Fruit fly (Drosophila melanogaster) whole organism, pupa: Measurements from ENCODE around the gene CG3588.

ENCODE experiments used
- CG12605 ChIP-seq: fragments of 200-800 bp; sonication (Bioruptor generic); IDR thresholded peaks from 2 replicates; pipeline ENCODE4 v1.3.6; 2022; ENCODE audit warnings: missing biosample characterization, missing genetic modification characterization
- CG13204 ChIP-seq: fragments of 200-800 bp; sonication (Bioruptor generic); optimal IDR thresholded peaks from 2 replicates; lab custom pipeline; 2018; ENCODE audit warnings: missing biosample characterization, mild to moderate bottlenecking, missing genetic modification characterization, moderate library complexity
- CG14655 ChIP-seq: fragments of 200-800 bp; sonication (Bioruptor generic); optimal IDR thresholded peaks from 3 replicates; lab custom pipeline; 2017; ENCODE audit warnings: mild to moderate bottlenecking, missing biosample characterization, missing genetic modification reagents, missing genetic modification characterization
- CG15710 ChIP-seq: fragments of 200-800 bp; sonication (Bioruptor generic); optimal IDR thresholded peaks from 2 replicates; lab custom pipeline; 2018; ENCODE audit warnings: missing biosample characterization, mild to moderate bottlenecking, missing genetic modification characterization, moderate library complexity
- CG17806 ChIP-seq: fragments of 200-800 bp; sonication (Bioruptor generic); optimal IDR thresholded peaks from 2 replicates; lab custom pipeline; 2018; ENCODE audit warnings: missing biosample characterization, mild to moderate bottlenecking, missing genetic modification characterization, moderate library complexity
- CG4496 ChIP-seq: fragments of 200-800 bp; sonication (Bioruptor generic); IDR thresholded peaks from 3 replicates; pipeline ENCODE4 v1.3.6; 2022; ENCODE audit warnings: missing biosample characterization, missing genetic modification characterization
- CG9948 ChIP-seq: fragments of 200-800 bp; sonication (Bioruptor generic); optimal IDR thresholded peaks from 2 replicates; lab custom pipeline; 2018; ENCODE audit warnings: missing biosample characterization, mild to moderate bottlenecking, missing genetic modification characterization, moderate library complexity
- EcR ChIP-seq: fragments of 200-800 bp; sonication (Bioruptor generic); optimal IDR thresholded peaks from 3 replicates; lab custom pipeline; 2019; ENCODE audit warnings: missing biosample characterization, missing genetic modification characterization, mild to moderate bottlenecking, moderate library complexity, missing genetic modification reagents
- Ets98B ChIP-seq: fragments of 200-800 bp; sonication (Bioruptor generic); IDR thresholded peaks from 2 replicates; pipeline ENCODE4 v1.3.6; 2022; ENCODE audit warnings: missing biosample characterization, missing genetic modification characterization
- Pif1A ChIP-seq: fragments of 200-800 bp; sonication (Bioruptor generic); optimal IDR thresholded peaks from 3 replicates; lab custom pipeline; 2016; ENCODE audit warnings: missing biosample characterization, missing genetic modification characterization
- Snoo ChIP-seq: fragments of 200-800 bp; sonication (Bioruptor generic); optimal IDR thresholded peaks from 3 replicates; lab custom pipeline; 2017; ENCODE audit warnings: missing biosample characterization, mild to moderate bottlenecking, missing genetic modification characterization, inconsistent platforms
- fd96Ca ChIP-seq: fragments of 200-800 bp; sonication (Bioruptor generic); IDR thresholded peaks from 3 replicates; pipeline ENCODE4 v1.3.6; 2022; ENCODE audit warnings: missing biosample characterization, missing genetic modification characterization
- gl ChIP-seq: fragments of 200-800 bp; sonication (Bioruptor generic); optimal IDR thresholded peaks from 2 replicates; lab custom pipeline; 2018; ENCODE audit warnings: missing biosample characterization, mild to moderate bottlenecking, missing genetic modification characterization

DNA sequence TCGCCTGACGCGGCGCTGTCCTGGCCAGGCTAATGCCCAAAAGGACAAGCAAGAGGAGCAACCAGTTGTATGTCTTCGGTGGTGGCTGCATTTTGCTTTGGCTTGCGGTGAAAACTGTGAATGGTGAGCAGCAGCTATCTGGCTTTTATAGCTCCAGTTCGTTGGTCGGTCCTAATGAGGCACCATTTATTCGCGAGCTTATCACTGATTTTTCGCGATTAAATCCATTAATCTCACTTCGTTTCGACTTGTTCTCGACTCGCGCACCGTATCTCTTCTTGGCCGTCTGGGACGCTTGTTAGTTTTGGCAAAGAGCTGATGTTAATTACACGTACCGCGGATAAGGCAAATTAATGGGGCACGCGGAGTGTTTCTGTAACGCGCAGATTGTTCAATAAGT lies 43.1 kb upstream of the CG3588 start, which contains the start of gene CG14417:
- TF ChIP-seq EcR (no peak), CG12605 (GFP tag; lab: Robert Waterston, UW) (no peak), fd96Ca (GFP tag; lab: Robert Waterston, UW) (no peak), CG15710 (tag; lab: Kevin White, UChicago) (no peak), CG9948 (tag; lab: Kevin White, UChicago) (no peak), Pif1A (GFP tag; lab: Kevin White, UChicago) (no peak), CG17806 (no peak), Snoo (tag; lab: Kevin White, UChicago) (no peak), gl (tag; lab: Kevin White, UChicago) (no peak), CG4496 (GFP tag; lab: Robert Waterston, UW) (no peak), CG13204 (GFP tag; lab: Kevin White, UChicago) (no peak), CG14655 (GFP tag; lab: Kevin White, UChicago) (no peak), Ets98B (GFP tag; lab: Robert Waterston, UW) (no peak)
